Fruit fly (Drosophila melanogaster): ENCODE results near the gene CG7194.
A peak's percentile ranks its signal among the peaks of the same experiment; 100 is the strongest.

The CG7194 gene

DNA sequence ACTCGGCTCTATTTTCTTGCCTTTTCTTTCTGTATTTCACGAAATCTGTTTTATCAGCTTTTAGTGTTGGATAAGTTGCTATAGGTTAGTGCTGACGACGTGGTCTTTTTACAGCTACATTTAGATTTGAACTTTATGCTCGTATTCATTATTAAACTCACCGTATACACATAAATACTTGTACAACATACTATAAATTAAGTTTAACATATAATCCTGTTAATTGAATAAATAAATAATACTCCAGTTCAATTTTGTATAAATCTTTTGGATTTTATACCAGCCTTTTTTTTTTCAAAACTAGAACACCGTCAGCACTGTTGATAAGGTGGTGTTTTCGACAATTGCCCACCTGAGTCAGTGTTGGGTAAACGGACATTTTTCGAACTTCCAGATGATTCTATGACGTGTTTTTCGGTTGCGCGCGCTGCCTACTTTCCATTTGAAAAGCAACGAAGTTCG lies 5.1 kb upstream of the CG7194 start, which contains the start of gene BI-1 (continued):
- peak; percentile 57 for TF ChIP-seq az2 (GFP tag; optimal IDR thresholded peaks at IDR 0.05)
- peak; percentile 61 for TF ChIP-seq CG15696 (tag; optimal IDR thresholded peaks at IDR 0.05)
- TF ChIP-seq repo (GFP tag; optimal IDR thresholded peaks at IDR 0.05), result no peak
- peak; percentile 44 for TF ChIP-seq CG13624 (GFP tag; optimal IDR thresholded peaks at IDR 0.05)
- TF ChIP-seq Optix (GFP tag; IDR thresholded peaks at IDR 0.05), result no peak
- no peak for TF ChIP-seq CG11247 (GFP tag; IDR thresholded peaks at IDR 0.05)
- TF ChIP-seq CG31441 (GFP tag; IDR thresholded peaks at IDR 0.05), result no peak
- peak in 1 of 2 experiments; percentile 41 for TF ChIP-seq insv (GFP tag; optimal IDR thresholded peaks at IDR 0.05)
- no peak for TF ChIP-seq rib (GFP tag; IDR thresholded peaks at IDR 0.05)
- no peak for TF ChIP-seq CG2202 (tag; optimal IDR thresholded peaks at IDR 0.05)
- TF ChIP-seq Ada2b (GFP tag; IDR thresholded peaks at IDR 0.05), result no peak
- no peak for TF ChIP-seq Dfd (GFP tag; optimal IDR thresholded peaks at IDR 0.05)
- TF ChIP-seq CG17802 (tag; optimal IDR thresholded peaks at IDR 0.05), result no peak
- TF ChIP-seq jing (GFP tag; optimal IDR thresholded peaks at IDR 0.05), result no peak
- no peak for TF ChIP-seq Blimp-1 (GFP tag; optimal IDR thresholded peaks at IDR 0.05)
- TF ChIP-seq CG2116 (GFP tag; optimal IDR thresholded peaks at IDR 0.05), result peak; percentile 22
- no peak for TF ChIP-seq fd64A (GFP tag; optimal IDR thresholded peaks at IDR 0.05)
- TF ChIP-seq Spps (tag; optimal IDR thresholded peaks at IDR 0.05), result no peak
- TF ChIP-seq CG3847 (GFP tag; IDR thresholded peaks at IDR 0.05), result peak; percentile 84
- TF ChIP-seq ATbp (GFP tag; optimal IDR thresholded peaks at IDR 0.05), result no peak
- peak; percentile 73 for TF ChIP-seq CG4424 (GFP tag; optimal IDR thresholded peaks at IDR 0.05)
- TF ChIP-seq Med (GFP tag), result peak; percentile 66
- no peak for TF ChIP-seq CG34224 (GFP tag; IDR thresholded peaks at IDR 0.05; ENCODE audit: partially characterized antibody)
- TF ChIP-seq dimm (GFP tag; IDR thresholded peaks at IDR 0.05), result no peak
- no peak for TF ChIP-seq HLH4C (GFP tag; IDR thresholded peaks at IDR 0.05; ENCODE audit: partially characterized antibody)
- no peak for TF ChIP-seq hth (optimal IDR thresholded peaks at IDR 0.05)
- no peak; the same call in 1 of the 2 replicates for TF ChIP-seq CG9215 (GFP tag; IDR thresholded peaks at IDR 0.05)
- no peak for TF ChIP-seq C15 (GFP tag; IDR thresholded peaks at IDR 0.05)
- peak; percentile 43 for TF ChIP-seq CG32532 (GFP tag; IDR thresholded peaks at IDR 0.05)
- TF ChIP-seq chn (GFP tag; optimal IDR thresholded peaks at IDR 0.05), result no peak
- TF ChIP-seq CG7839 (tag; optimal IDR thresholded peaks at IDR 0.05), result peak; percentile 74
- no peak for TF ChIP-seq tll (GFP tag; optimal IDR thresholded peaks at IDR 0.05)
- no peak for TF ChIP-seq Doc2 (GFP tag; IDR thresholded peaks at IDR 0.05)
- peak in 1 of 3 experiments; percentile 50 for TF ChIP-seq lola (GFP tag; optimal IDR thresholded peaks at IDR 0.05)
- no peak for TF ChIP-seq Deaf1 (tag; optimal IDR thresholded peaks at IDR 0.05)
- peak; percentile 4 for TF ChIP-seq CG17568 (GFP tag; optimal IDR thresholded peaks at IDR 0.05)
- no peak for TF ChIP-seq crol (GFP tag; IDR thresholded peaks at IDR 0.05)
- TF ChIP-seq Dek (tag; optimal IDR thresholded peaks at IDR 0.05), result peak; percentile 69
- 0 out of 3 replicates have a peak, but pooled peaks have one; percentile 7 for TF ChIP-seq CG6175 (GFP tag; IDR thresholded peaks at IDR 0.05)
- TF ChIP-seq sob (GFP tag; IDR thresholded peaks at IDR 0.05), result peak; percentile 83
- TF ChIP-seq CG18599 (GFP tag; optimal IDR thresholded peaks at IDR 0.05), result peak; percentile 81
- no peak for TF ChIP-seq CG8359 (GFP tag; optimal IDR thresholded peaks at IDR 0.05; ENCODE audit: borderline replicate concordance)
- no peak for TF ChIP-seq peb (GFP tag; IDR thresholded peaks at IDR 0.05)
- no peak for TF ChIP-seq oc (tag; optimal IDR thresholded peaks at IDR 0.05)
- peak; percentile 54 for TF ChIP-seq gro (GFP tag; optimal IDR thresholded peaks at IDR 0.05)
- TF ChIP-seq CoRest (tag; optimal IDR thresholded peaks at IDR 0.05), result peak; percentile 84
- peak; percentile 51 for TF ChIP-seq pum (GFP tag; optimal IDR thresholded peaks at IDR 0.05)
- no peak for TF ChIP-seq CG11560 (tag; IDR thresholded peaks at IDR 0.05)
- TF ChIP-seq klu (GFP tag; IDR thresholded peaks at IDR 0.05), result peak; percentile 62; the same call in 1 of the 2 replicates
- TF ChIP-seq pita (GFP tag; optimal IDR thresholded peaks at IDR 0.05), result no peak
- no peak for TF ChIP-seq CG14667 (GFP tag; IDR thresholded peaks at IDR 0.05)

Data from whole organism, embryonic.